Fruit fly (Drosophila melanogaster) whole organism, embryonic: Measurements from ENCODE around the gene CG34296.
A peak's percentile ranks its signal among the peaks of the same experiment; 100 is the strongest.

Experiments used
- Aef1 ChIP-seq: fragments of 200-800 bp; sonication (Bioruptor generic); IDR thresholded peaks from 3 replicates; pipeline ENCODE4 v1.3.6; 2022; ENCODE audit warnings: missing biosample characterization, missing genetic modification characterization
- Awh ChIP-seq: fragments of 200-800 bp; sonication (Bioruptor generic); IDR thresholded peaks from 2 replicates; pipeline ENCODE4, ENCODE4 v1.3.6; 2022; ENCODE audit warnings: missing biosample characterization, missing genetic modification characterization
- C15 ChIP-seq: fragments of 200-800 bp; sonication (Bioruptor generic); IDR thresholded peaks from 3 replicates; pipeline ENCODE4 v1.3.6; 2022; ENCODE audit warnings: missing biosample characterization, missing genetic modification characterization
- CG10209 ChIP-seq: fragments of 200-800 bp; sonication (Bioruptor generic); optimal IDR thresholded peaks from 3 replicates; lab custom pipeline; 2017; ENCODE audit warnings: missing biosample characterization, mild to moderate bottlenecking, missing genetic modification characterization, missing genetic modification reagents
- CG11093 ChIP-seq: fragments of 200-800 bp; sonication (Bioruptor generic); IDR thresholded peaks from 3 replicates; pipeline ENCODE4 v1.3.6; 2022; ENCODE audit warnings: missing biosample characterization, missing genetic modification characterization
- CG15696 ChIP-seq: fragments of 200-800 bp; sonication (Bioruptor generic); optimal IDR thresholded peaks from 2 replicates; lab custom pipeline; 2019; ENCODE audit warnings: missing biosample characterization, mild to moderate bottlenecking, missing genetic modification characterization, moderate library complexity
- CG1647 ChIP-seq: fragments of 200-800 bp; sonication (Bioruptor generic); optimal IDR thresholded peaks from 3 replicates; lab custom pipeline; 2016; ENCODE audit warnings: missing biosample characterization, missing genetic modification characterization
- CG2712 ChIP-seq: fragments of 200-800 bp; optimal IDR thresholded peaks from 3 replicates; lab custom pipeline; 2019; ENCODE audit warnings: missing biosample characterization, mild to moderate bottlenecking, missing genetic modification characterization, moderate library complexity
- CG3726 ChIP-seq: fragments of 200-800 bp; sonication (Bioruptor generic); IDR thresholded peaks from 3 replicates; pipeline ENCODE4, ENCODE4 v1.3.6; 2022; ENCODE audit warnings: missing biosample characterization, missing genetic modification characterization
- CG42726 ChIP-seq: fragments of 200-800 bp; sonication (Bioruptor generic); IDR thresholded peaks from 2 replicates; pipeline ENCODE4 v1.3.6; 2022; ENCODE audit warnings: missing biosample characterization, missing genetic modification characterization; ENCODE audit not compliant: partially characterized antibody
- CG4282 ChIP-seq: fragments of 200-800 bp; sonication (Bioruptor generic); optimal IDR thresholded peaks from 2 replicates; lab custom pipeline; 2016; ENCODE audit warnings: missing biosample characterization, missing genetic modification characterization
- CG4360 ChIP-seq: fragments of 200-800 bp; sonication (Bioruptor generic); IDR thresholded peaks from 2 replicates; pipeline ENCODE4 v1.3.6; 2022; ENCODE audit warnings: missing biosample characterization, missing genetic modification characterization
- CG6683 ChIP-seq: fragments of 200-800 bp; sonication (Bioruptor generic); optimal IDR thresholded peaks from 2 replicates; lab custom pipeline; 2017; ENCODE audit warnings: missing biosample characterization, mild to moderate bottlenecking, missing genetic modification characterization, missing genetic modification reagents
- CG7839 ChIP-seq: fragments of 200-800 bp; sonication (Bioruptor generic); optimal IDR thresholded peaks from 3 replicates; lab custom pipeline; 2018; ENCODE audit warnings: missing biosample characterization, mild to moderate bottlenecking, missing genetic modification characterization, moderate library complexity
- CG8290 ChIP-seq, 3 experiments: fragments of 200-800 bp; sonication (Bioruptor generic); optimal IDR thresholded peaks; 2 replicates each; lab custom pipeline; 2016 to 2019; ENCODE audit warnings: missing biosample characterization in 3 of 3, missing genetic modification characterization in 3 of 3, mild to moderate bottlenecking in 2 of 3, moderate library complexity in 1 of 3
- CG9609 ChIP-seq: fragments of 200-800 bp; sonication (Bioruptor generic); optimal IDR thresholded peaks from 3 replicates; lab custom pipeline; 2016; ENCODE audit warnings: missing biosample characterization, missing genetic modification characterization
- CG9797 ChIP-seq: fragments of 200-800 bp; sonication (Bioruptor generic); optimal IDR thresholded peaks from 3 replicates; lab custom pipeline; 2018; ENCODE audit warnings: missing biosample characterization, mild to moderate bottlenecking, missing genetic modification characterization
- D19B ChIP-seq: fragments of 200-800 bp; sonication (Bioruptor generic); optimal IDR thresholded peaks from 2 replicates; lab custom pipeline; 2017; ENCODE audit warnings: missing biosample characterization, mild to moderate bottlenecking, missing genetic modification characterization
- Dll ChIP-seq: fragments of 200-800 bp; sonication (Bioruptor generic); IDR thresholded peaks from 4 replicates; pipeline ENCODE4 v1.3.6; 2022; ENCODE audit warnings: missing biosample characterization, missing genetic modification characterization; ENCODE audit not compliant: partially characterized antibody
- Doc3 ChIP-seq: fragments of 200-800 bp; sonication (Bioruptor generic); IDR thresholded peaks from 3 replicates; pipeline ENCODE4 v1.3.6; 2022; ENCODE audit warnings: missing biosample characterization, missing genetic modification characterization; ENCODE audit not compliant: partially characterized antibody
- Drgx ChIP-seq: fragments of 200-800 bp; sonication (Bioruptor generic); IDR thresholded peaks from 2 replicates; pipeline ENCODE4 v1.3.6; 2022; ENCODE audit warnings: missing biosample characterization, missing genetic modification characterization
- Eip74EF ChIP-seq, 2 experiments: fragments of 200-800 bp in 1 of 2; fragments of >200 bp in 1 of 2; sonication (Bioruptor generic) in 1 of 2; optimal IDR thresholded peaks; 2 replicates each; lab custom pipeline; 2017 to 2019; ENCODE audit warnings: missing biosample characterization in 2 of 2, missing genetic modification characterization in 2 of 2, mild to moderate bottlenecking in 1 of 2, moderate library complexity in 1 of 2
- Ets65A ChIP-seq: fragments of 200-800 bp; sonication (Bioruptor generic); peaks from one replicate; lab custom pipeline; 2016; ENCODE audit warnings: missing biosample characterization, missing genetic modification characterization
- HLHmδ ChIP-seq: fragments of 200-800 bp; sonication (Bioruptor generic); optimal IDR thresholded peaks from 2 replicates; lab custom pipeline; 2018; ENCODE audit warnings: missing biosample characterization, mild to moderate bottlenecking, missing genetic modification characterization, moderate library complexity
- NC2α ChIP-seq: fragments of 200-800 bp; sonication (Bioruptor generic); optimal IDR thresholded peaks from 2 replicates; lab custom pipeline; 2016; ENCODE audit warnings: missing biosample characterization, missing genetic modification characterization
- Nf-YA ChIP-seq: fragments of 200-800 bp; sonication (Bioruptor generic); IDR thresholded peaks from 2 replicates; pipeline ENCODE4 v1.3.6; 2022; ENCODE audit warnings: missing biosample characterization, missing genetic modification characterization
- Poxn ChIP-seq: fragments of 200-800 bp; sonication (Bioruptor generic); IDR thresholded peaks from 2 replicates; pipeline ENCODE4 v1.3.6; 2022; ENCODE audit warnings: missing biosample characterization, missing genetic modification characterization
- Stat92E ChIP-seq, 3 experiments: fragments of >200 bp in 2 of 3; fragments of 200-800 bp in 1 of 3; sonication (Bioruptor generic) in 1 of 3; optimal IDR thresholded peaks; 2 replicates each; lab custom pipeline; 2017 to 2019; ENCODE audit warnings: missing biosample characterization in 3 of 3, missing genetic modification characterization in 3 of 3, mild to moderate bottlenecking in 1 of 3, moderate library complexity in 1 of 3
- Trl ChIP-seq, 3 experiments: fragments of >200 bp in 2 of 3; fragments of 200-800 bp in 1 of 3; sonication (Bioruptor generic) in 1 of 3; optimal IDR thresholded peaks; 2 replicates in 1 of 3; 3 replicates in 2 of 3; lab custom pipeline; 2016 to 2017; ENCODE audit warnings: missing biosample characterization in 1 of 3, missing genetic modification characterization in 1 of 3
- Xbp1 ChIP-seq: fragments of 200-800 bp; sonication (Bioruptor generic); optimal IDR thresholded peaks from 3 replicates; lab custom pipeline; 2016; ENCODE audit warnings: missing biosample characterization, mild to moderate bottlenecking, missing genetic modification characterization
- amos ChIP-seq: fragments of 200-800 bp; sonication (Bioruptor generic); IDR thresholded peaks from 2 replicates; pipeline ENCODE4 v1.3.6; 2022; ENCODE audit warnings: missing biosample characterization, missing genetic modification characterization; ENCODE audit not compliant: partially characterized antibody
- bcd ChIP-seq: fragments of 200-800 bp; sonication (Bioruptor generic); optimal IDR thresholded peaks from 2 replicates; lab custom pipeline; 2017; ENCODE audit warnings: missing biosample characterization, mild to moderate bottlenecking, missing genetic modification characterization
- bigmax ChIP-seq: fragments of 200-800 bp; sonication (Bioruptor generic); optimal IDR thresholded peaks from 2 replicates; lab custom pipeline; 2018; ENCODE audit warnings: missing biosample characterization, mild to moderate bottlenecking, missing genetic modification characterization
- chif ChIP-seq, 2 experiments: fragments of 200-800 bp; sonication (Bioruptor generic); optimal IDR thresholded peaks; 3 replicates each; lab custom pipeline; 2016; ENCODE audit warnings: missing biosample characterization in 2 of 2, missing genetic modification characterization in 2 of 2
- dpn ChIP-seq, 2 experiments: fragments of 200-800 bp; sonication (Bioruptor generic); optimal IDR thresholded peaks; 3 replicates each; lab custom pipeline; 2016; ENCODE audit warnings: missing biosample characterization in 2 of 2, missing genetic modification characterization in 2 of 2
- fd102C ChIP-seq: fragments of 200-800 bp; sonication (Bioruptor generic); optimal IDR thresholded peaks from 2 replicates; lab custom pipeline; 2018; ENCODE audit warnings: missing biosample characterization, mild to moderate bottlenecking, missing genetic modification characterization, moderate library complexity
- hkb ChIP-seq, 2 experiments: fragments of 200-800 bp in 1 of 2; fragments of >200 bp in 1 of 2; sonication (Bioruptor generic) in 1 of 2; IDR thresholded peaks in 1 of 2; optimal IDR thresholded peaks in 1 of 2; 2 replicates each; pipeline versions ENCODE4 v1.3.6 to Lab custom; 2017 to 2022; ENCODE audit warnings: missing biosample characterization in 1 of 2, missing genetic modification characterization in 1 of 2
- inv ChIP-seq: fragments of 200-800 bp; sonication (Bioruptor generic); IDR thresholded peaks from 2 replicates; pipeline ENCODE4 v1.3.6; 2022; ENCODE audit warnings: missing biosample characterization, missing genetic modification characterization; ENCODE audit not compliant: partially characterized antibody
- knrl ChIP-seq: fragments of 200-800 bp; sonication (Bioruptor generic); IDR thresholded peaks from 3 replicates; pipeline ENCODE4 v1.3.6; 2022; ENCODE audit warnings: missing biosample characterization, missing genetic modification characterization; ENCODE audit not compliant: partially characterized antibody
- lov ChIP-seq, 2 experiments: fragments of 200-800 bp in 1 of 2; fragments of >200 bp in 1 of 2; sonication (Bioruptor generic) in 1 of 2; IDR thresholded peaks in 1 of 2; optimal IDR thresholded peaks in 1 of 2; 2 replicates in 1 of 2; 3 replicates in 1 of 2; pipeline versions ENCODE4 v1.3.6 to Lab custom; 2017 to 2022; ENCODE audit warnings: missing biosample characterization in 1 of 2, missing genetic modification characterization in 1 of 2
- onecut ChIP-seq: fragments of 200-800 bp; sonication (Bioruptor generic); IDR thresholded peaks from 2 replicates; pipeline ENCODE4 v1.3.6; 2022; ENCODE audit warnings: missing biosample characterization, missing genetic modification characterization
- salm ChIP-seq: fragments of 200-800 bp; sonication (Bioruptor generic); optimal IDR thresholded peaks from 2 replicates; lab custom pipeline; 2018; ENCODE audit warnings: missing biosample characterization, mild to moderate bottlenecking, missing genetic modification characterization
- schlank ChIP-seq: fragments of 200-800 bp; sonication (Bioruptor generic); optimal IDR thresholded peaks from 2 replicates; lab custom pipeline; 2018; ENCODE audit warnings: missing biosample characterization, mild to moderate bottlenecking, missing genetic modification characterization
- sna ChIP-seq: fragments of 200-800 bp; sonication (Bioruptor generic); IDR thresholded peaks from 2 replicates; pipeline ENCODE4 v1.3.6; 2022; ENCODE audit warnings: missing biosample characterization, missing genetic modification characterization; ENCODE audit not compliant: partially characterized antibody
- so ChIP-seq: fragments of 200-800 bp; sonication (Bioruptor generic); IDR thresholded peaks from 3 replicates; pipeline ENCODE4 v1.3.6; 2022; ENCODE audit warnings: missing biosample characterization, missing genetic modification characterization
- zfh1 ChIP-seq: fragments of 200-800 bp; sonication (Bioruptor generic); IDR thresholded peaks from 3 replicates; pipeline ENCODE4 v1.3.6; 2022; ENCODE audit warnings: missing biosample characterization, missing genetic modification characterization

Gene CG34296

dm6 chr3R:29748591-29749303 lies 26.4 kb downstream of the CG34296 start, which contains the start of the genes ATPsyngamma and yata (continued):
- TF ChIP-seq D19B (no peak), CG4360 (no peak), Eip74EF (GFP tag; optimal IDR thresholded peaks at IDR 0.05; lab: Kevin White, UChicago) (no peak), CG6683 (GFP tag; lab: Kevin White, UChicago) (no peak), inv (GFP tag; lab: Robert Waterston, UW) (peak; percentile 75), so (GFP tag; lab: Robert Waterston, UW) (no peak), zfh1 (GFP tag; lab: Robert Waterston, UW) (no peak), CG15696 (tag; lab: Kevin White, UChicago) (peak; percentile 37), Trl (optimal IDR thresholded peaks at IDR 0.05; lab: Kevin White, UChicago) (no peak), Trl (GFP tag; optimal IDR thresholded peaks at IDR 0.05; lab: Kevin White, UChicago) (no peak), CG8290 (GFP tag; optimal IDR thresholded peaks at IDR 0.05; lab: Kevin White, UChicago) (no peak), CG8290 (tag; optimal IDR thresholded peaks at IDR 0.05; lab: Kevin White, UChicago) (no peak), Ets65A (GFP tag; lab: Kevin White, UChicago) (peak; percentile 31), bigmax (GFP tag; lab: Kevin White, UChicago) (no peak), sna (GFP tag; lab: Robert Waterston, UW) (peak; percentile 67), CG1647 (no peak), schlank (tag; lab: Kevin White, UChicago) (no peak), chif (GFP tag; optimal IDR thresholded peaks at IDR 0.05; lab: Kevin White, UChicago) (no peak), NC2α (no peak), CG9797 (GFP tag; lab: Kevin White, UChicago) (peak; percentile 13), CG3726 (no peak), salm (tag; lab: Kevin White, UChicago) (peak; percentile 32), Dll (GFP tag; lab: Robert Waterston, UW) (no peak; the same call in 1 of the 4 replicates), fd102C (GFP tag; lab: Kevin White, UChicago) (no peak), Poxn (no peak), amos (GFP tag; lab: Robert Waterston, UW) (peak; percentile 84), CG2712 (tag; lab: Kevin White, UChicago) (peak; percentile 53), CG9609 (GFP tag; lab: Kevin White, UChicago) (no peak), CG10209 (GFP tag; lab: Kevin White, UChicago) (peak; percentile 37), CG4282 (GFP tag; lab: Kevin White, UChicago) (no peak), knrl (GFP tag; lab: Robert Waterston, UW) (peak; percentile 78), CG11093 (no peak), Aef1 (GFP tag; lab: Robert Waterston, UW) (no peak), Stat92E (GFP tag; optimal IDR thresholded peaks at IDR 0.05; lab: Kevin White, UChicago) (no peak), C15 (no peak), bcd (peak; percentile 66), Xbp1 (GFP tag; lab: Kevin White, UChicago) (peak; percentile 14), CG42726 (GFP tag; lab: Robert Waterston, UW) (peak; percentile 16; the same call in 1 of the 2 replicates), lov (optimal IDR thresholded peaks at IDR 0.05; lab: Kevin White, UChicago) (no peak), lov (GFP tag; IDR thresholded peaks at IDR 0.05; lab: Robert Waterston, UW) (no peak), CG7839 (no peak), Nf-YA (no peak), dpn (GFP tag; optimal IDR thresholded peaks at IDR 0.05; lab: Kevin White, UChicago) (peak in 1 of 2 experiments; percentile 35), Awh (GFP tag; lab: Robert Waterston, UW) (no peak), Doc3 (GFP tag; lab: Robert Waterston, UW) (0 out of 3 replicates have a peak, but pooled peaks have one; percentile 59), hkb (optimal IDR thresholded peaks at IDR 0.05; lab: Kevin White, UChicago) (no peak), hkb (GFP tag; IDR thresholded peaks at IDR 0.05; lab: Robert Waterston, UW) (no peak), Drgx (GFP tag; lab: Robert Waterston, UW) (no peak), onecut (GFP tag; lab: Robert Waterston, UW) (no peak), HLHmδ (GFP tag; lab: Kevin White, UChicago) (no peak)
